Worm (Caenorhabditis elegans) whole organism, young adult: ENCODE measurements around the gene nhr-236.
A peak's percentile ranks its signal among the peaks of the same experiment; 100 is the strongest.

Source experiments
- B0019.2 ChIP-seq: fragments of 200-800 bp; sonication (Bioruptor generic); conservative IDR thresholded peaks from 2 replicates; pipeline ENCODE4 v1.3.6; 2022; ENCODE audit warnings: missing genetic modification reagents, missing genetic modification characterization, missing compliant biosample characterization
- C17E4.6 ChIP-seq: fragments of 200-800 bp; sonication (Bioruptor generic); IDR thresholded peaks from 2 replicates; pipeline ENCODE4 v1.3.6; 2022; ENCODE audit warnings: missing genetic modification reagents, missing genetic modification characterization, missing compliant biosample characterization
- F33H1.4 ChIP-seq: fragments of 200-800 bp; sonication (Bioruptor generic); IDR thresholded peaks from 2 replicates; pipeline ENCODE4 v1.3.6; 2022; ENCODE audit warnings: missing genetic modification reagents, missing genetic modification characterization, missing compliant biosample characterization
- F37B4.10 ChIP-seq: fragments of 200-800 bp; sonication (Bioruptor generic); IDR thresholded peaks from 2 replicates; pipeline ENCODE4 v1.3.6; 2022; ENCODE audit warnings: missing genetic modification characterization, missing compliant biosample characterization
- T26A5.8 ChIP-seq: sonication (generic microtip); optimal IDR thresholded peaks from 2 replicates; lab custom pipeline; 2016; ENCODE audit warnings: missing genetic modification characterization, missing compliant biosample characterization
- Y53G8AR.9 ChIP-seq: fragments of 200-800 bp; sonication (Bioruptor generic); conservative IDR thresholded peaks from 2 replicates; pipeline ENCODE4 v1.3.6; 2022; ENCODE audit warnings: missing genetic modification reagents, missing genetic modification characterization, missing compliant biosample characterization
- ama-1 ChIP-seq, 3 experiments: fragments of 150-350 bp in 1 of 3; sonication (generic microtip) in 2 of 3; optimal IDR thresholded peaks; 2 replicates each; lab custom pipeline; 2014 to 2018; ENCODE audit warnings: missing biosample characterization in 2 of 3, missing genetic modification characterization in 2 of 3, missing genetic modification reagents in 2 of 3
- atf-7 ChIP-seq: sonication (generic microtip); optimal IDR thresholded peaks from 2 replicates; lab custom pipeline; 2017; ENCODE audit warnings: mild to moderate bottlenecking, missing genetic modification characterization, missing compliant biosample characterization
- athp-1 ChIP-seq: sonication (generic microtip); optimal IDR thresholded peaks from 2 replicates; lab custom pipeline; 2017; ENCODE audit warnings: mild to moderate bottlenecking, missing genetic modification characterization, missing compliant biosample characterization
- bed-2 ChIP-seq: fragments of 200-800 bp; sonication (Bioruptor generic); IDR thresholded peaks from 2 replicates; pipeline ENCODE4 v1.3.6; 2022; ENCODE audit warnings: missing genetic modification reagents, missing genetic modification characterization, missing compliant biosample characterization
- cebp-1 ChIP-seq, 2 experiments: fragments of 200-800 bp in 1 of 2; sonication (Bioruptor generic) in 1 of 2; sonication (generic microtip) in 1 of 2; IDR thresholded peaks in 1 of 2; optimal IDR thresholded peaks in 1 of 2; 2 replicates each; pipeline versions ENCODE4 v1.3.6 to Lab custom; 2017 to 2022; ENCODE audit warnings: missing compliant biosample characterization in 2 of 2, missing genetic modification characterization in 2 of 2, mild to moderate bottlenecking in 1 of 2, missing genetic modification reagents in 1 of 2, moderate library complexity in 1 of 2
- dox-1 ChIP-seq: fragments of 200-800 bp; sonication (Bioruptor generic); IDR thresholded peaks from 2 replicates; pipeline ENCODE4 v1.3.6; 2022; ENCODE audit warnings: missing genetic modification reagents, missing genetic modification characterization, missing compliant biosample characterization
- egrh-3 ChIP-seq: fragments of 200-800 bp; sonication (Bioruptor generic); IDR thresholded peaks from 2 replicates; pipeline ENCODE4 v1.3.6; 2022; ENCODE audit warnings: missing genetic modification reagents, missing genetic modification characterization, missing compliant biosample characterization
- ets-4 ChIP-seq: fragments of 200-800 bp; sonication (Bioruptor generic); optimal IDR thresholded peaks from 2 replicates; lab custom pipeline; 2018; ENCODE audit warnings: mild to moderate bottlenecking, missing genetic modification characterization, missing compliant biosample characterization
- him-1 ChIP-seq: sonication (generic microtip); optimal IDR thresholded peaks from 2 replicates; lab custom pipeline; 2016; ENCODE audit warnings: missing genotype, missing genetic modification reagents, missing genetic modification characterization, missing compliant biosample characterization
- let-607 ChIP-seq, 2 experiments: fragments of 200-800 bp in 1 of 2; sonication (Bioruptor generic) in 1 of 2; sonication (generic microtip) in 1 of 2; optimal IDR thresholded peaks; 2 replicates each; lab custom pipeline; 2016 to 2018; ENCODE audit warnings: mild to moderate bottlenecking in 2 of 2, missing compliant biosample characterization in 2 of 2, missing genetic modification characterization in 2 of 2, moderate library complexity in 2 of 2, missing genotype in 1 of 2
- lin-40 ChIP-seq: sonication (generic microtip); optimal IDR thresholded peaks from 2 replicates; lab custom pipeline; 2016; ENCODE audit warnings: missing genetic modification characterization, mild to moderate bottlenecking, missing compliant biosample characterization, missing genotype, missing genetic modification reagents
- nfyb-1 ChIP-seq: fragments of 200-800 bp; sonication (Bioruptor generic); IDR thresholded peaks from 2 replicates; pipeline ENCODE4 v1.3.6; 2022; ENCODE audit warnings: missing genetic modification reagents, missing genetic modification characterization, missing compliant biosample characterization
- nhr-80 ChIP-seq: sonication (generic microtip); optimal IDR thresholded peaks from 2 replicates; lab custom pipeline; 2016; ENCODE audit warnings: missing genetic modification characterization, missing compliant biosample characterization
- pbrm-1 ChIP-seq: fragments of 200-800 bp; sonication (Bioruptor generic); IDR thresholded peaks from 2 replicates; pipeline ENCODE4 v1.3.6; 2022; ENCODE audit warnings: missing genetic modification reagents, missing genetic modification characterization, missing compliant biosample characterization
- rpc-1 ChIP-seq, 2 experiments: fragments of 150-350 bp in 1 of 2; sonication (generic microtip) in 1 of 2; optimal IDR thresholded peaks; 2 replicates each; lab custom pipeline; 2014 to 2018; ENCODE audit warnings: missing biosample characterization in 1 of 2, missing genetic modification characterization in 1 of 2, missing genetic modification reagents in 1 of 2, missing genotype in 1 of 2
- tbp1 ChIP-seq: fragments of 200-800 bp; sonication (Bioruptor generic); optimal IDR thresholded peaks from 2 replicates; lab custom pipeline; 2018; ENCODE audit warnings: mild to moderate bottlenecking, missing genetic modification characterization, missing compliant biosample characterization
- unc-62 ChIP-seq: fragments of 150-350 bp; optimal IDR thresholded peaks from 2 replicates; lab custom pipeline; 2014; ENCODE audit warnings: missing biosample characterization, missing genetic modification reagents, missing genetic modification characterization
- zfh-2 ChIP-seq: fragments of 200-800 bp; sonication (Bioruptor generic); conservative IDR thresholded peaks from 2 replicates; pipeline ENCODE4 v1.3.6; 2022; ENCODE audit warnings: missing genetic modification reagents, missing genetic modification characterization, missing compliant biosample characterization
- ztf-26 ChIP-seq: sonication (generic microtip); optimal IDR thresholded peaks from 2 replicates; lab custom pipeline; 2017; ENCODE audit warnings: missing genetic modification characterization, missing compliant biosample characterization

Gene nhr-236

ce11 chrIV:2284462-2285047 lies 44.9 kb downstream of the nhr-236 start:
- TF ChIP-seq nhr-80 (tag; lab: Kevin White, UChicago) (peak; percentile 82), zfh-2 (GFP tag; lab: Robert Waterston, UW) (0 out of 2 replicates have a peak, but pooled peaks have one; percentile 53), ets-4 (GFP tag; lab: Kevin White, UChicago) (peak; percentile 12), T26A5.8 (no peak), nfyb-1 (GFP tag; lab: Robert Waterston, UW) (0 out of 2 replicates have a peak, but pooled peaks have one; percentile 25), dox-1 (peak; percentile 73), him-1 (tag; lab: Kevin White, UChicago) (no peak), Y53G8AR.9 (GFP tag; lab: Robert Waterston, UW) (no peak)

DNA sequence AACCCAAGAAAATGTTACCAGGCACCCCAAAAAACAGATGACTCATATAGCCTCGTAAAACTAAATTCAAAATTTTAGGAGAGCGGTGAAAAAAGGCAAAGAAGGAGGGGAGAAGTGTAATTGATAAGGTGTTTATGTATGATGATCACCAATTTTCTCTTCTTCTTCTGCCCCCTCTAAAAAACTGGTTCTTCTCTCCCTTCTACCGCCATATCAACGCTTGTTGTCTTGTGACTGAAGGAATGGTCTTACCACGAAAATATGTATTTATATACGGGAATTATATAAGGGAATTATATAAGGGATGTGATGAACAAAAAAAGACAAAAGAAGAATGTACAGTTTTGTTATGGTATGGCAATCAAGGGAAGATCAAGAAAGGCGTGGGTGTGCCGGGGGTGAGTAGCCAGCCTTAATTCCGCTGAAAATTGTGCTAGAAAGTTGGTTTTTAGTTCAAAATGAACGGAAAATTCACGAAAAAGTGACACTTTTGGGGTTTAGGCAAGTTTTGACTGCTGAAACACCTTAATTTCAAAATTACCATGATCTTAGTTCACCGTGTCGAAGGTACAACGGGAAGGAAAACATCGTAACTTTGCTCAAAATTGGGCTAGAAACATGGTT lies 48.0 kb downstream of the nhr-236 start:
- TF ChIP-seq egrh-3: peak; percentile 41; the same call in 1 of the 2 replicates
- TF ChIP-seq rpc-1 (optimal IDR thresholded peaks at IDR 0.05; lab: Kevin White, UChicago): no peak
- no peak for TF ChIP-seq rpc-1 (tag; optimal IDR thresholded peaks at IDR 0.05; lab: Kevin White, UChicago)
- TF ChIP-seq tbp1 (GFP tag; lab: Kevin White, UChicago): peak; percentile 30
- 0 out of 2 replicates have a peak, but pooled peaks have one; percentile 26 for TF ChIP-seq F33H1.4
- TF ChIP-seq nhr-80 (tag; lab: Kevin White, UChicago): peak; percentile 86
- no peak for TF ChIP-seq bed-2
- TF ChIP-seq ztf-26 (tag; lab: Kevin White, UChicago): peak; percentile 51
- no peak for TF ChIP-seq C17E4.6 (GFP tag; lab: Robert Waterston, UW)
- TF ChIP-seq F37B4.10: no peak
- peak; percentile 65 for TF ChIP-seq ama-1 (optimal IDR thresholded peaks at IDR 0.05; lab: Kevin White, UChicago)
- no peak for TF ChIP-seq ama-1 (GFP tag; optimal IDR thresholded peaks at IDR 0.05; lab: Kevin White, UChicago)
- TF ChIP-seq pbrm-1 (GFP tag; lab: Robert Waterston, UW): no peak
- TF ChIP-seq unc-62: no peak
- 0 out of 2 replicates have a peak, but pooled peaks have one; percentile 36 for TF ChIP-seq dox-1
- 0 out of 2 replicates have a peak, but pooled peaks have one; percentile 11 for TF ChIP-seq nfyb-1 (GFP tag; lab: Robert Waterston, UW)
- TF ChIP-seq lin-40: peak; percentile 46
- TF ChIP-seq let-607 (tag; optimal IDR thresholded peaks at IDR 0.05; lab: Kevin White, UChicago): peak in 1 of 2 experiments; percentile 3
- TF ChIP-seq B0019.2 (GFP tag; lab: Robert Waterston, UW): no peak
- TF ChIP-seq atf-7: peak; percentile 17
- no peak for TF ChIP-seq cebp-1 (GFP tag; IDR thresholded peaks at IDR 0.05; lab: Robert Waterston, UW)
- peak; percentile 38 for TF ChIP-seq cebp-1 (tag; optimal IDR thresholded peaks at IDR 0.05; lab: Kevin White, UChicago)
- no peak for TF ChIP-seq athp-1
- TF ChIP-seq, all 124 proteins: peak for 12
